Worm (Caenorhabditis elegans): ENCODE data around the gene T05H4.3.

- TF ChIP-seq ces-1 (GFP tag; optimal IDR thresholded peaks at IDR 0.05), result no peak
- TF ChIP-seq elt-2 (tag; optimal IDR thresholded peaks at IDR 0.05), result no peak
- TF ChIP-seq jun-1 (tag; optimal IDR thresholded peaks at IDR 0.05), result no peak
- no peak for TF ChIP-seq ceh-82 (tag; optimal IDR thresholded peaks at IDR 0.05)
Observed at ce11 chrV:6426843-6427242, 15.3 kb upstream of the T05H4.3 start, which contains the start of gene atp-4.
